Worm (Caenorhabditis elegans): ENCODE results near the gene F18G5.1.

Gene F18G5.1

DNA sequence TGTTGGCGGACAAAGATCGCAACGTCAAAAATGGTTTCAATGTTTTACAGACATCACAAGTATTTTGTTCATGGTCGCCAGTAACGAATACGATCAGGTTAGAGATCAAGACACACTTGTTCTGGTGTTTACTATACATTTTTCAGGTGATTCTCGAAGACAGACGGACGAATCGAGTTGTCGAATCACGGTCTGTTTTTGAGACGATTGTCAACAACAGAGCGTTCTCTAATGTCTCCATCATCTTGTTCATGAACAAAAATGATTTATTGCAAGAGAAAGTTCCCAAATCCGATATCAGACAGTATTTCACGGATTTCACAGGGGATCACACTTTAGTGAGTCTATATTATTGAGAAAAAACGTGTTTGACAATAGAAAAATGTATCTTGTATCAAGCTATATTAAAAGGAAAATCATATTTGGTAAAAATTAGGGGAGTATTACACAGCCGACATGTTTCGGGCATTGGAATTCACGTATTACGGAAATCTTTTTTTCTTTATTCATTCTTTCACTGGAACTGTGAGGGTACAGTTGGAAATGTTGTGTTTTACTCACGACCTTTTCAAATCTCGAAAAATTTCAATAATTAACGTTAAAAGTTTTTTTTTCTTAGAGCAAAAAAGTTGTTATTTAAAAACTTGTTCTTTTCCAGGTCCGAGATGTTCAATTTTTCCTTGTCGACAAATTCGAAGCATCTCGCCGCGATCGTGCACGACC is 11.4 kb upstream of the F18G5.1 start (continued):
- TF ChIP-seq egl-13 (tag; optimal IDR thresholded peaks at IDR 0.05) = no peak
- no peak for TF ChIP-seq xbp-1 (tag; optimal IDR thresholded peaks at IDR 0.05)
- TF ChIP-seq unc-86 (tag; optimal IDR thresholded peaks at IDR 0.05) = no peak
- TF ChIP-seq nhr-20 (tag; optimal IDR thresholded peaks at IDR 0.05) = peak; percentile 64
- no peak for TF ChIP-seq mef-2 (tag; optimal IDR thresholded peaks at IDR 0.05)
- no peak for TF ChIP-seq pax-3 (tag; optimal IDR thresholded peaks at IDR 0.05)
- TF ChIP-seq nhr-19 (GFP tag; conservative IDR thresholded peaks at IDR 0.05) = peak; percentile 27; the same call in 1 of the 2 replicates
- TF ChIP-seq mep-1 (tag; optimal IDR thresholded peaks at IDR 0.05) = no peak
- TF ChIP-seq aly-2 (tag; optimal IDR thresholded peaks at IDR 0.05) = no peak
- no peak for TF ChIP-seq F16B12.6 (tag; optimal IDR thresholded peaks at IDR 0.05)
- TF ChIP-seq nhr-85 (tag) = peak; percentile 91
- no peak for TF ChIP-seq lsy-2 (tag; optimal IDR thresholded peaks at IDR 0.05)

DNA sequence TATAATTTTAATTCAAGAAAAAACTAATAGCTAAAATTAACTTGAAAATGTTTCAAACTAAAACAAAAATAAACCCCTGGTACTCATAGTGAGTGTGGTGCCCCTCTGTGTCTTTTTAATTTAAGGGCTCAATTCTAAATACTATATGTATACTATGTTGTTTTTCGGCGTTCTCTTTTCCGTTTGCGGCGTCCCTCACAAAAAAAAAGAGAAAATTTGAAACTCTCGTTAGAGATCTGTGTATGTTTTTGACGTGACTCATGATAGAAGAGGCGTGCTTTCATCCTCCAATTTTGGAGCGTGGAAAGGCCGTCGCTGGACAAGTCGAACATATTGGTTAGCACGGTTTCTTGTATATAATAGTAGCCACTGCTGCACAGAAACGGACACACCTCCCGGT is 8.2 kb upstream of the F18G5.1 start, which contains the start of gene pes-8:
Gene pes-8, plus strand, starts transcription at position 301 of the 400 bp plus-strand sequence.
- no peak for TF ChIP-seq nhr-85 (tag)
- TF ChIP-seq snu-23 (GFP tag; optimal IDR thresholded peaks at IDR 0.05) = no peak
- TF ChIP-seq mep-1 (tag; optimal IDR thresholded peaks at IDR 0.05) = no peak
- no peak for TF ChIP-seq unc-130 (tag; optimal IDR thresholded peaks at IDR 0.05)
- no peak for TF ChIP-seq lin-39 (tag; optimal IDR thresholded peaks at IDR 0.05)
- TF ChIP-seq lsy-2 (tag; optimal IDR thresholded peaks at IDR 0.05) = no peak
- TF ChIP-seq lir-3 (tag; optimal IDR thresholded peaks at IDR 0.05; ENCODE audit: poor library complexity) = no peak
- TF ChIP-seq fkh-10 (GFP tag; optimal IDR thresholded peaks at IDR 0.05) = no peak

DNA sequence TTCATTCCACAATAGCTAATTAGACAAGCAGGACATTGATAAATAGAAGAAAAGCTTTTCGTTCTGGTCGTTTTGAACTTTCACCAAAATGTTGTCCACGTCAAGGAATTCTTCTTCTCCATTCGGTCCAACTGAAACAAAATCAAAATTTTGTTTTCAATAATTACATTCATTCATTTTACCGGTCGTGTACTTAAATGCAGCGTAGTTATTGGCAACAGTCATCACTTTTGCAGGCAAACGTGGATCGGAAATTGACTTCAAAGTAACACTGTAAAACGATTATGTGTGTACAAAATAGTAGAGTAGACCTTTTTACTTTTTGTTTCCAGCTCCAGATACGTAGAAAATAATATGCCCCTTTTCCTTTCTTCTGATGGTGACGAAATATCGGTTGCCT is 3.7 kb upstream of the F18G5.1 start:
- TF ChIP-seq sox-4 (tag; optimal IDR thresholded peaks at IDR 0.05) (no peak), lin-13 (GFP tag; optimal IDR thresholded peaks at IDR 0.05) (no peak), nhr-20 (tag; optimal IDR thresholded peaks at IDR 0.05) (no peak), egl-27 (tag; optimal IDR thresholded peaks at IDR 0.05) (no peak), elt-3 (tag; optimal IDR thresholded peaks at IDR 0.05) (no peak), fkh-10 (GFP tag; optimal IDR thresholded peaks at IDR 0.05) (no peak), egl-13 (tag; optimal IDR thresholded peaks at IDR 0.05) (no peak), hlh-4 (tag; optimal IDR thresholded peaks at IDR 0.05) (no peak), ama-1 (optimal IDR thresholded peaks at IDR 0.05) (no peak), skn-1 (tag; optimal IDR thresholded peaks at IDR 0.05) (no peak), ets-5 (GFP tag; IDR thresholded peaks at IDR 0.05) (no peak), ceh-82 (tag; optimal IDR thresholded peaks at IDR 0.05) (no peak), nhr-84 (tag; optimal IDR thresholded peaks at IDR 0.05) (no peak)

DNA sequence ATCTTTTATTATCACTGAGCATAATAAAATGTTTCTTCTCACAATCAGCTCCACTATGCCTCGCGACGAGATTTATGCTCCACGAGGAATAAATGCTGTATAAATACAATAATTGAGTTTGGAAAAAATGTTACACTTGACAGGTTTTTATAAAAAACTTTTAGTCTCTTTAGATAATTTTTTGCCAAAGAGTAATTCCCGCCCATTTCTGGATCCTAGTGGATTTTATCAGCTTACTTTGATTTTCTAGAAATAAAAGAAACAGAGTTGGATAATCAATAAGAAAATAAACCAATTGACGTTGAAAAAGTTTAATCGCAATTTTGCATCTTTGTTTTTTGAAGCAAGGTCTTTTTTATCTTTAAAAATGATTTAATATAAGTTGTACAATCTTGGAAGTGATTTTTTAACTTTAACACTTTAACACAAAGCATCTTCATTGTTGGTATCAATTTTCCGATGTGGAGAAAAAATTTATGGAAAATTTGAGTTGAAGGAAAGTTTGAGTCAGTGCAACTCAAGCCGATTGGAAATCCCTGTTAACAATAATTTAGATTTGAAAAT is 2.1 kb downstream of the F18G5.1 start:
- TF ChIP-seq elt-2 (tag; optimal IDR thresholded peaks at IDR 0.05) (peak; percentile 60), ama-1 (optimal IDR thresholded peaks at IDR 0.05) (peak; percentile 61), ztf-11 (tag; optimal IDR thresholded peaks at IDR 0.05) (no peak), nhr-12 (tag; optimal IDR thresholded peaks at IDR 0.05) (no peak)

DNA sequence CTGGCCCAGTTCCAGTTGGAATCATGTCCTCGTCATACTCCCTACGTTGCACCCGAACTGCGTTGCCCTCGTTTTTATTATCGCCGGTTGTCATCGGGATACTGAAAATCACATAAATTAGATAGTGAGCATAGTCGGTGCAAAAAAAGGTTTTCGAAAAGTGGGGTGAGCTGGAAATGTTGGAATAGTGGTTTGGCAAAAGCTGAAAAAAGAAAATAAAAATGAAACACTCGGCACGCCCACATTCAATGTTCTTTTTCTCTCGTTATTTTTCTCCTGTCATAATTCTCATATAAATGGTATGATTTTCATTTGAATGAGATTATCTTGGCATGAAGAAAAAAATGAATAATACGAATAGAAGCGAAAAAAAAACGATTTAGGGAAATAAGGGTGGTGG is 4.6 kb downstream of the F18G5.1 start, which contains the start of gene F18G5.6:
Gene F18G5.6, minus strand, starts transcription at position 101 of the 400 bp plus-strand sequence.
- TF ChIP-seq aly-2 (tag; optimal IDR thresholded peaks at IDR 0.05) (no peak), nhr-47 (tag; optimal IDR thresholded peaks at IDR 0.05) (no peak), fkh-8 (tag; optimal IDR thresholded peaks at IDR 0.05) (no peak), zag-1 (tag; optimal IDR thresholded peaks at IDR 0.05) (no peak), ztf-4 (tag; optimal IDR thresholded peaks at IDR 0.05) (no peak), ces-1 (GFP tag; optimal IDR thresholded peaks at IDR 0.05) (no peak), nhr-85 (tag) (no peak), fkh-4 (tag; optimal IDR thresholded peaks at IDR 0.05; ENCODE audit: borderline replicate concordance) (no peak), nhr-77 (tag; optimal IDR thresholded peaks at IDR 0.05) (no peak), Y116A8C.19 (tag; optimal IDR thresholded peaks at IDR 0.05; ENCODE audit: borderline replicate concordance) (no peak), fos-1 (tag; optimal IDR thresholded peaks at IDR 0.05) (no peak), isw-1 (GFP tag; IDR thresholded peaks at IDR 0.05) (no peak), lin-13 (GFP tag; optimal IDR thresholded peaks at IDR 0.05) (no peak), grh-1 (GFP tag; IDR thresholded peaks at IDR 0.05) (no peak)

All from whole organism, L1 larva.